Fruit fly (Drosophila melanogaster) whole organism, embryonic: ENCODE measurements around the gene CG10993.

Experiments
- Awh ChIP-seq: fragments of 200-800 bp; sonication (Bioruptor generic); IDR thresholded peaks from 2 replicates; pipeline ENCODE4, ENCODE4 v1.3.6; 2022; ENCODE audit warnings: missing biosample characterization, missing genetic modification characterization
- CG1024 ChIP-seq: fragments of 200-800 bp; sonication (Bioruptor generic); IDR thresholded peaks from 2 replicates; pipeline ENCODE4 v1.3.6; 2022; ENCODE audit warnings: missing biosample characterization, missing genetic modification characterization
- CG10274 ChIP-seq: fragments of 200-800 bp; sonication (Bioruptor generic); optimal IDR thresholded peaks from 3 replicates; lab custom pipeline; 2017; ENCODE audit warnings: missing biosample characterization, mild to moderate bottlenecking, missing genetic modification characterization
- CG11093 ChIP-seq: fragments of 200-800 bp; sonication (Bioruptor generic); IDR thresholded peaks from 3 replicates; pipeline ENCODE4 v1.3.6; 2022; ENCODE audit warnings: missing biosample characterization, missing genetic modification characterization
- CG12104 ChIP-seq: fragments of 200-800 bp; sonication (Bioruptor generic); optimal IDR thresholded peaks from 3 replicates; lab custom pipeline; 2016; ENCODE audit warnings: missing biosample characterization, missing genetic modification characterization
- CG12659 ChIP-seq: fragments of 200-800 bp; sonication (Bioruptor generic); optimal IDR thresholded peaks from 3 replicates; lab custom pipeline; 2017; ENCODE audit warnings: mild to moderate bottlenecking, missing biosample characterization, missing genetic modification reagents, missing genetic modification characterization
- CG14014 ChIP-seq: fragments of 200-800 bp; sonication (Bioruptor generic); IDR thresholded peaks from 2 replicates; pipeline ENCODE4 v1.3.6; 2022; ENCODE audit warnings: missing biosample characterization, missing genetic modification characterization
- CG14965 ChIP-seq: fragments of 200-800 bp; sonication (Bioruptor generic); optimal IDR thresholded peaks from 2 replicates; lab custom pipeline; 2016; ENCODE audit warnings: missing biosample characterization, missing genetic modification characterization, borderline replicate concordance
- CG17328 ChIP-seq: fragments of 200-800 bp; sonication (Bioruptor generic); IDR thresholded peaks from 2 replicates; pipeline ENCODE4 v1.3.6; 2022; ENCODE audit warnings: missing biosample characterization, missing genetic modification characterization
- CG18599 ChIP-seq: fragments of 200-800 bp; sonication (Bioruptor generic); optimal IDR thresholded peaks from 3 replicates; lab custom pipeline; 2017; ENCODE audit warnings: missing biosample characterization, missing genetic modification characterization, mild to moderate bottlenecking, moderate library complexity, missing genetic modification reagents
- CG18619 ChIP-seq: fragments of 200-800 bp; sonication (Bioruptor generic); optimal IDR thresholded peaks from 3 replicates; lab custom pipeline; 2017; ENCODE audit warnings: missing biosample characterization, mild to moderate bottlenecking, missing genetic modification characterization
- CG2116 ChIP-seq: fragments of 200-800 bp; sonication (Bioruptor generic); optimal IDR thresholded peaks from 3 replicates; lab custom pipeline; 2018; ENCODE audit warnings: missing biosample characterization, mild to moderate bottlenecking, missing genetic modification characterization
- CG30431 ChIP-seq: fragments of 200-800 bp; sonication (Bioruptor generic); optimal IDR thresholded peaks from 2 replicates; lab custom pipeline; 2017; ENCODE audit warnings: missing biosample characterization, missing genetic modification characterization
- CG3065 ChIP-seq: fragments of 200-800 bp; sonication (Bioruptor generic); optimal IDR thresholded peaks from 2 replicates; lab custom pipeline; 2016; ENCODE audit warnings: missing biosample characterization, missing genetic modification characterization
- CG3847 ChIP-seq: fragments of 200-800 bp; sonication (Bioruptor generic); IDR thresholded peaks from 2 replicates; pipeline ENCODE4 v1.3.6; 2022; ENCODE audit warnings: missing biosample characterization, missing genetic modification characterization
- CG4328 ChIP-seq: fragments of 200-800 bp; sonication (Bioruptor generic); optimal IDR thresholded peaks from 3 replicates; lab custom pipeline; 2017; ENCODE audit warnings: missing biosample characterization, missing genetic modification reagents, missing genetic modification characterization
- CG7372 ChIP-seq: fragments of 200-800 bp; sonication (Bioruptor generic); IDR thresholded peaks from 2 replicates; pipeline ENCODE4 v1.3.6; 2022; ENCODE audit warnings: missing biosample characterization, missing genetic modification characterization
- CG7963 ChIP-seq: fragments of 200-800 bp; sonication (Bioruptor generic); IDR thresholded peaks from 3 replicates; pipeline ENCODE4 v1.3.6; 2022; ENCODE audit warnings: missing biosample characterization, missing genetic modification characterization; ENCODE audit not compliant: partially characterized antibody
- CG9797 ChIP-seq: fragments of 200-800 bp; sonication (Bioruptor generic); optimal IDR thresholded peaks from 3 replicates; lab custom pipeline; 2018; ENCODE audit warnings: missing biosample characterization, mild to moderate bottlenecking, missing genetic modification characterization
- D19A ChIP-seq: fragments of 200-800 bp; optimal IDR thresholded peaks from 3 replicates; lab custom pipeline; 2019; ENCODE audit warnings: missing biosample characterization, mild to moderate bottlenecking, missing genetic modification characterization, moderate library complexity
- Dbx ChIP-seq: fragments of 200-800 bp; sonication (Bioruptor generic); IDR thresholded peaks from 3 replicates; pipeline ENCODE4 v1.3.6; 2022; ENCODE audit warnings: missing biosample characterization, missing genetic modification characterization
- H2.0 ChIP-seq: fragments of 200-800 bp; sonication (Bioruptor generic); IDR thresholded peaks from 2 replicates; pipeline ENCODE4 v1.3.6; 2022; ENCODE audit warnings: missing biosample characterization, missing genetic modification characterization
- HLH54F ChIP-seq: fragments of 200-800 bp; sonication (Bioruptor generic); optimal IDR thresholded peaks from 3 replicates; lab custom pipeline; 2016; ENCODE audit warnings: missing biosample characterization, missing genetic modification characterization
- Kr ChIP-seq: fragments of 200-800 bp; sonication (Bioruptor generic); optimal IDR thresholded peaks from 2 replicates; lab custom pipeline; 2017; ENCODE audit warnings: missing biosample characterization, mild to moderate bottlenecking, missing genetic modification characterization
- Lhr ChIP-seq: fragments of 200-800 bp; sonication (Bioruptor generic); optimal IDR thresholded peaks from 3 replicates; lab custom pipeline; 2017; ENCODE audit warnings: mild to moderate bottlenecking, missing biosample characterization, missing genetic modification reagents, missing genetic modification characterization
- Lim3 ChIP-seq: fragments of 200-800 bp; sonication (Bioruptor generic); IDR thresholded peaks from 2 replicates; pipeline ENCODE4 v1.3.6; 2022; ENCODE audit warnings: missing biosample characterization, missing genetic modification characterization
- Lpt ChIP-seq: fragments of >200 bp; optimal IDR thresholded peaks from 2 replicates; lab custom pipeline; 2018; ENCODE audit warnings: missing biosample characterization, missing genetic modification characterization
- NC2β ChIP-seq: fragments of 200-800 bp; sonication (Bioruptor generic); optimal IDR thresholded peaks from 2 replicates; lab custom pipeline; 2016; ENCODE audit warnings: missing biosample characterization, missing genetic modification characterization
- Usf ChIP-seq: fragments of 200-800 bp; sonication (Bioruptor generic); optimal IDR thresholded peaks from 2 replicates; lab custom pipeline; 2017; ENCODE audit warnings: missing genotype, missing biosample characterization, missing genetic modification characterization
- ash1 ChIP-seq: fragments of 200-800 bp; sonication (Bioruptor generic); optimal IDR thresholded peaks from 2 replicates; lab custom pipeline; 2018; ENCODE audit warnings: missing biosample characterization, mild to moderate bottlenecking, missing genetic modification characterization
- ato ChIP-seq: fragments of 200-800 bp; sonication (Bioruptor generic); IDR thresholded peaks from 2 replicates; pipeline ENCODE4 v1.3.6; 2022; ENCODE audit warnings: missing biosample characterization, missing genetic modification characterization; ENCODE audit not compliant: partially characterized antibody
- bigmax ChIP-seq: fragments of 200-800 bp; sonication (Bioruptor generic); optimal IDR thresholded peaks from 2 replicates; lab custom pipeline; 2018; ENCODE audit warnings: missing biosample characterization, mild to moderate bottlenecking, missing genetic modification characterization
- chm ChIP-seq: fragments of 200-800 bp; sonication (Bioruptor generic); IDR thresholded peaks from 2 replicates; pipeline ENCODE4 v1.3.6; 2022; ENCODE audit warnings: missing biosample characterization, missing genetic modification characterization
- disco-r ChIP-seq: fragments of 200-800 bp; sonication (Bioruptor generic); optimal IDR thresholded peaks from 2 replicates; lab custom pipeline; 2016; ENCODE audit warnings: missing biosample characterization, missing genetic modification characterization
- esg ChIP-seq: fragments of 200-800 bp; sonication (Bioruptor generic); conservative IDR thresholded peaks from 2 replicates; pipeline ENCODE4 v1.3.6; 2022; ENCODE audit warnings: missing biosample characterization, missing genetic modification characterization
- exex ChIP-seq: fragments of 200-800 bp; sonication (Bioruptor generic); optimal IDR thresholded peaks from 4 replicates; lab custom pipeline; 2018; ENCODE audit warnings: missing biosample characterization, mild to moderate bottlenecking, missing genetic modification characterization, moderate library complexity
- fd64A ChIP-seq: fragments of 200-800 bp; sonication (Bioruptor generic); optimal IDR thresholded peaks from 3 replicates; lab custom pipeline; 2018; ENCODE audit warnings: missing biosample characterization, mild to moderate bottlenecking, missing genetic modification characterization
- jing ChIP-seq: fragments of 200-800 bp; sonication (Bioruptor generic); optimal IDR thresholded peaks from 2 replicates; lab custom pipeline; 2018; ENCODE audit warnings: missing biosample characterization, mild to moderate bottlenecking, missing genetic modification characterization
- kah ChIP-seq: fragments of 200-800 bp; sonication (Bioruptor generic); optimal IDR thresholded peaks from 2 replicates; lab custom pipeline; 2018; ENCODE audit warnings: missing biosample characterization, mild to moderate bottlenecking, missing genetic modification characterization
- nau ChIP-seq: fragments of 200-800 bp; sonication (Bioruptor generic); optimal IDR thresholded peaks from 3 replicates; lab custom pipeline; 2017; ENCODE audit warnings: missing biosample characterization, mild to moderate bottlenecking, missing genetic modification characterization, missing genetic modification reagents
- pita ChIP-seq: fragments of 200-800 bp; sonication (Bioruptor generic); optimal IDR thresholded peaks from 2 replicates; lab custom pipeline; 2017; ENCODE audit warnings: missing biosample characterization, mild to moderate bottlenecking, missing genetic modification characterization
- pnt ChIP-seq: fragments of 200-800 bp; sonication (Bioruptor generic); optimal IDR thresholded peaks from 3 replicates; lab custom pipeline; 2016; ENCODE audit warnings: missing biosample characterization, missing genetic modification characterization
- ranshi ChIP-seq: fragments of 200-800 bp; sonication (Bioruptor generic); IDR thresholded peaks from 2 replicates; pipeline ENCODE4 v1.3.6; 2022; ENCODE audit warnings: missing biosample characterization, missing genetic modification characterization
- repo ChIP-seq: fragments of 200-800 bp; sonication (Bioruptor generic); optimal IDR thresholded peaks from 2 replicates; lab custom pipeline; 2016; ENCODE audit warnings: missing biosample characterization, missing genetic modification characterization
- shn ChIP-seq: fragments of 200-800 bp; sonication (Bioruptor generic); optimal IDR thresholded peaks from 3 replicates; lab custom pipeline; 2016; ENCODE audit warnings: missing biosample characterization, missing genetic modification characterization
- sim ChIP-seq: fragments of 200-800 bp; sonication (Bioruptor generic); IDR thresholded peaks from 2 replicates; pipeline ENCODE4 v1.3.6; 2022; ENCODE audit warnings: missing biosample characterization, missing genetic modification characterization
- tin ChIP-seq: fragments of 200-800 bp; sonication (Bioruptor generic); optimal IDR thresholded peaks from 3 replicates; lab custom pipeline; 2016; ENCODE audit warnings: missing biosample characterization, missing genetic modification characterization
- toy ChIP-seq: fragments of 200-800 bp; sonication (Bioruptor generic); IDR thresholded peaks from 2 replicates; pipeline ENCODE4 v1.3.6; 2022; ENCODE audit warnings: missing biosample characterization, missing genetic modification characterization
- usp ChIP-seq: fragments of >200 bp; optimal IDR thresholded peaks from 2 replicates; lab custom pipeline; 2017; ENCODE audit warnings: missing biosample characterization, missing genetic modification characterization
- wek ChIP-seq: fragments of 200-800 bp; sonication (Bioruptor generic); optimal IDR thresholded peaks from 3 replicates; lab custom pipeline; 2018; ENCODE audit warnings: missing biosample characterization, mild to moderate bottlenecking, missing genetic modification characterization, moderate library complexity
- wor ChIP-seq: fragments of 200-800 bp; sonication (Bioruptor generic); IDR thresholded peaks from 2 replicates; pipeline ENCODE4 v1.3.6; 2022; ENCODE audit warnings: missing biosample characterization, missing genetic modification characterization

Gene CG10993

dm6 chrX:13788973-13789682, 1.8 kb downstream of the CG10993 start (continued):
- TF ChIP-seq Kr (GFP tag; lab: Kevin White, UChicago) (no peak), CG11093 (GFP tag; lab: Robert Waterston, UW) (no peak), toy (no peak), nau (no peak), CG2116 (GFP tag; lab: Kevin White, UChicago) (no peak), CG1024 (GFP tag; lab: Robert Waterston, UW) (no peak), ranshi (no peak), jing (no peak), repo (GFP tag; lab: Kevin White, UChicago) (no peak), chm (no peak), H2.0 (GFP tag; lab: Robert Waterston, UW) (no peak), wek (GFP tag; lab: Kevin White, UChicago) (no peak), usp (GFP tag; lab: Kevin White, UChicago) (no peak), Lpt (no peak), kah (GFP tag; lab: Kevin White, UChicago) (no peak), sim (GFP tag; lab: Robert Waterston, UW) (0 out of 2 replicates have a peak, but pooled peaks have one; percentile 24), ash1 (no peak), wor (GFP tag; lab: Robert Waterston, UW) (no peak), Lhr (GFP tag; lab: Kevin White, UChicago) (no peak), disco-r (GFP tag; lab: Kevin White, UChicago) (no peak), HLH54F (GFP tag; lab: Kevin White, UChicago) (no peak), CG30431 (GFP tag; lab: Kevin White, UChicago) (no peak), CG7963 (no peak), NC2β (GFP tag; lab: Kevin White, UChicago) (no peak), CG3847 (no peak), CG18599 (peak; percentile 73), CG3065 (GFP tag; lab: Kevin White, UChicago) (no peak), pnt (GFP tag; lab: Kevin White, UChicago) (peak; percentile 34), CG9797 (no peak), Dbx (GFP tag; lab: Robert Waterston, UW) (peak; percentile 35; the same call in 1 of the 3 replicates), Lim3 (GFP tag; lab: Robert Waterston, UW) (no peak), CG10274 (GFP tag; lab: Kevin White, UChicago) (no peak), CG18619 (no peak), Usf (GFP tag; lab: Kevin White, UChicago) (no peak), D19A (tag; lab: Kevin White, UChicago) (peak; percentile 61), bigmax (GFP tag; lab: Kevin White, UChicago) (no peak), esg (GFP tag; lab: Robert Waterston, UW) (0 out of 2 replicates have a peak, but pooled peaks have one; percentile 16), CG14014 (GFP tag; lab: Robert Waterston, UW) (no peak), shn (GFP tag; lab: Kevin White, UChicago) (no peak), ato (GFP tag; lab: Robert Waterston, UW) (no peak), exex (tag; lab: Kevin White, UChicago) (no peak), fd64A (GFP tag; lab: Kevin White, UChicago) (no peak), CG12104 (GFP tag; lab: Kevin White, UChicago) (no peak), CG4328 (GFP tag; lab: Kevin White, UChicago) (no peak), Awh (GFP tag; lab: Robert Waterston, UW) (no peak), CG7372 (GFP tag; lab: Robert Waterston, UW) (0 out of 2 replicates have a peak, but pooled peaks have one; percentile 12), CG17328 (GFP tag; lab: Robert Waterston, UW) (no peak), CG12659 (GFP tag; lab: Kevin White, UChicago) (peak; percentile 16), tin (GFP tag; lab: Kevin White, UChicago) (peak; percentile 15), CG14965 (GFP tag; lab: Kevin White, UChicago) (no peak), pita (GFP tag; lab: Kevin White, UChicago) (no peak)
